Worm (Caenorhabditis elegans) whole organism, L4 larva: Measurements from ENCODE around the gene T09A5.14.

Source experiments
- D1046.2 ChIP-seq: fragments of 200-800 bp; sonication (Bioruptor generic); IDR thresholded peaks from 2 replicates; pipeline ENCODE4 v1.3.6; 2022; ENCODE audit warnings: missing genetic modification characterization, missing compliant biosample characterization
- F10B5.3 ChIP-seq: sonication (generic microtip); optimal IDR thresholded peaks from 2 replicates; lab custom pipeline; 2016; ENCODE audit warnings: mild to moderate bottlenecking, missing genetic modification characterization, missing compliant biosample characterization
- F37D6.2 ChIP-seq: sonication (generic microtip); optimal IDR thresholded peaks from 2 replicates; lab custom pipeline; 2016; ENCODE audit warnings: mild to moderate bottlenecking, missing genetic modification characterization, missing compliant biosample characterization
- F44E2.7 ChIP-seq: fragments of 200-800 bp; sonication (Bioruptor generic); IDR thresholded peaks from 2 replicates; pipeline ENCODE4 v2.1.2; 2022; ENCODE audit warnings: missing genetic modification characterization, missing compliant biosample characterization
- T20F7.1 ChIP-seq: fragments of 200-800 bp; sonication (Bioruptor generic); optimal IDR thresholded peaks from 2 replicates; lab custom pipeline; 2018; ENCODE audit warnings: mild to moderate bottlenecking, missing genetic modification characterization, missing compliant biosample characterization
- Y105C5A.15 ChIP-seq: fragments of 200-800 bp; sonication (Bioruptor generic); IDR thresholded peaks from 2 replicates; pipeline ENCODE4 v1.3.6; 2022; ENCODE audit warnings: missing genetic modification characterization, missing compliant biosample characterization
- Y75B8A.6 ChIP-seq: fragments of 200-800 bp; sonication (Bioruptor generic); IDR thresholded peaks from 2 replicates; pipeline ENCODE4 v1.3.6; 2022; ENCODE audit warnings: missing genetic modification reagents, missing genetic modification characterization, missing compliant biosample characterization
- aha-1 ChIP-seq: fragments of 150-350 bp; peaks from one replicate; lab custom pipeline; 2014; ENCODE audit warnings: missing biosample characterization, missing genetic modification characterization
- ama-1 ChIP-seq: fragments of 150-350 bp; optimal IDR thresholded peaks from 2 replicates; lab custom pipeline; 2014; ENCODE audit warnings: inconsistent platforms, mixed read lengths
- arid-1 ChIP-seq: fragments of 200-800 bp; sonication (Bioruptor generic); conservative IDR thresholded peaks from 2 replicates; pipeline ENCODE4 v1.3.6; 2022; ENCODE audit warnings: missing genetic modification reagents, missing genetic modification characterization, missing compliant biosample characterization
- ceh-32 ChIP-seq: sonication (generic microtip); optimal IDR thresholded peaks from 2 replicates; lab custom pipeline; 2016; ENCODE audit warnings: mild to moderate bottlenecking, missing genetic modification characterization, missing compliant biosample characterization; ENCODE audit not compliant: poor library complexity
- cey-2 ChIP-seq: sonication (generic microtip); optimal IDR thresholded peaks from 3 replicates; lab custom pipeline; 2017; ENCODE audit warnings: missing genetic modification characterization, mild to moderate bottlenecking, missing compliant biosample characterization, antibody characterized with exemption, borderline replicate concordance; ENCODE audit not compliant: insufficient read depth
- daf-16 ChIP-seq, 3 experiments: sonication (generic microtip); optimal IDR thresholded peaks; 2 replicates each; lab custom pipeline; 2016 to 2017; ENCODE audit warnings: missing genetic modification characterization in 3 of 3, missing genetic modification reagents in 3 of 3, mild to moderate bottlenecking in 2 of 3, missing compliant biosample characterization in 2 of 3, missing biosample characterization in 1 of 3, moderate library complexity in 1 of 3
- daf-19 ChIP-seq: fragments of 200-800 bp; sonication (Bioruptor generic); conservative IDR thresholded peaks from 2 replicates; pipeline ENCODE4 v1.3.6; 2022; ENCODE audit warnings: missing genetic modification characterization, missing compliant biosample characterization
- dmd-8 ChIP-seq: fragments of 200-800 bp; sonication (Bioruptor generic); IDR thresholded peaks from 2 replicates; pipeline ENCODE4 v1.3.6; 2022; ENCODE audit warnings: missing genetic modification characterization, missing compliant biosample characterization
- duxl-1 ChIP-seq: sonication (generic microtip); optimal IDR thresholded peaks from 2 replicates; lab custom pipeline; 2016; ENCODE audit warnings: mild to moderate bottlenecking, missing genetic modification characterization, moderate library complexity, missing compliant biosample characterization; ENCODE audit not compliant: poor library complexity
- egl-43 ChIP-seq: fragments of 200-800 bp; sonication (Bioruptor generic); IDR thresholded peaks from 2 replicates; pipeline ENCODE4 v1.3.6; 2022; ENCODE audit warnings: missing genetic modification reagents, missing genetic modification characterization, missing compliant biosample characterization
- hlh-11 ChIP-seq: fragments of 200-800 bp; sonication (Bioruptor generic); optimal IDR thresholded peaks from 2 replicates; lab custom pipeline; 2018; ENCODE audit warnings: mild to moderate bottlenecking, missing genetic modification characterization, missing compliant biosample characterization
- hlh-30 ChIP-seq: sonication (generic microtip); optimal IDR thresholded peaks from 2 replicates; lab custom pipeline; 2017; ENCODE audit warnings: antibody characterized with exemption, mild to moderate bottlenecking, missing genetic modification characterization, missing compliant biosample characterization; ENCODE audit not compliant: insufficient read depth
- hmg-1.1 ChIP-seq: fragments of 200-800 bp; sonication (Bioruptor generic); IDR thresholded peaks from 2 replicates; pipeline ENCODE4 v1.3.6; 2022; ENCODE audit warnings: missing genetic modification reagents, missing genetic modification characterization, missing compliant biosample characterization
- lim-7 ChIP-seq: fragments of 200-800 bp; sonication (Bioruptor generic); IDR thresholded peaks from 2 replicates; pipeline ENCODE4 v1.3.6; 2022; ENCODE audit warnings: missing genetic modification characterization, missing compliant biosample characterization
- lin-15B ChIP-seq: fragments of 150-350 bp; sonication (generic microtip); optimal IDR thresholded peaks from 3 replicates; lab custom pipeline; 2014; ENCODE audit warnings: missing biosample characterization, missing genetic modification characterization
- lin-38 ChIP-seq: fragments of 200-800 bp; sonication (Bioruptor generic); IDR thresholded peaks from 2 replicates; pipeline ENCODE4 v1.3.6; 2022; ENCODE audit warnings: missing genetic modification reagents, missing genetic modification characterization, missing compliant biosample characterization
- lsy-2 ChIP-seq, 2 experiments: fragments of 150-350 bp in 1 of 2; sonication (generic microtip) in 1 of 2; optimal IDR thresholded peaks; 2 replicates each; lab custom pipeline; 2014 to 2017; ENCODE audit warnings: missing biosample characterization in 2 of 2, missing genetic modification characterization in 2 of 2
- madf-5 ChIP-seq, 2 experiments: fragments of 200-800 bp; sonication (Bioruptor generic); IDR thresholded peaks; 2 replicates each; pipeline ENCODE4 v1.3.6; 2022; ENCODE audit warnings: missing compliant biosample characterization in 2 of 2, missing genetic modification characterization in 2 of 2
- mep-1 ChIP-seq: fragments of 150-350 bp; sonication (generic microtip); optimal IDR thresholded peaks from 3 replicates; lab custom pipeline; 2014; ENCODE audit warnings: missing biosample characterization, missing genetic modification characterization
- mxl-2 ChIP-seq: fragments of 200-800 bp; sonication (Bioruptor generic); conservative IDR thresholded peaks from 2 replicates; pipeline ENCODE4 v1.3.6; 2022; ENCODE audit warnings: missing genetic modification reagents, missing genetic modification characterization, missing compliant biosample characterization
- mxl-3 ChIP-seq: fragments of 200-800 bp; sonication (Bioruptor generic); optimal IDR thresholded peaks from 2 replicates; lab custom pipeline; 2018; ENCODE audit warnings: mild to moderate bottlenecking, missing genetic modification characterization, missing compliant biosample characterization
- nhr-11 ChIP-seq: fragments of 150-350 bp; optimal IDR thresholded peaks from 2 replicates; lab custom pipeline; 2014; ENCODE audit warnings: missing biosample characterization, missing genetic modification characterization
- nhr-28 ChIP-seq: fragments of 150-350 bp; optimal IDR thresholded peaks from 2 replicates; lab custom pipeline; 2014; ENCODE audit warnings: missing biosample characterization, missing genetic modification characterization
- nhr-48 ChIP-seq: sonication (generic microtip); optimal IDR thresholded peaks from 2 replicates; lab custom pipeline; 2016; ENCODE audit warnings: mild to moderate bottlenecking, missing genetic modification characterization, missing compliant biosample characterization
- nhr-6 ChIP-seq: fragments of 150-350 bp; optimal IDR thresholded peaks from 2 replicates; lab custom pipeline; 2014; ENCODE audit warnings: missing biosample characterization, missing genetic modification characterization
- nhr-77 ChIP-seq: fragments of 150-350 bp; optimal IDR thresholded peaks from 2 replicates; lab custom pipeline; 2014; ENCODE audit warnings: missing biosample characterization, missing genetic modification characterization
- rbr-2 ChIP-seq: sonication (generic microtip); optimal IDR thresholded peaks from 2 replicates; lab custom pipeline; 2016; ENCODE audit warnings: missing genotype, missing genetic modification characterization, missing compliant biosample characterization
- saeg-2 ChIP-seq: fragments of 200-800 bp; sonication (Bioruptor generic); IDR thresholded peaks from 2 replicates; pipeline ENCODE4 v1.3.6; 2022; ENCODE audit warnings: missing genetic modification reagents, missing genetic modification characterization, missing compliant biosample characterization
- sdz-12 ChIP-seq: fragments of 200-800 bp; sonication (Bioruptor generic); optimal IDR thresholded peaks from 2 replicates; lab custom pipeline; 2018; ENCODE audit warnings: mild to moderate bottlenecking, missing genetic modification characterization, missing compliant biosample characterization
- set-16 ChIP-seq: fragments of 200-800 bp; sonication (Bioruptor generic); IDR thresholded peaks from 2 replicates; pipeline ENCODE4 v1.3.6; 2022; ENCODE audit warnings: missing genetic modification reagents, missing genetic modification characterization, missing compliant biosample characterization
- skn-1 ChIP-seq: fragments of 150-350 bp; optimal IDR thresholded peaks from 2 replicates; lab custom pipeline; 2014; ENCODE audit warnings: missing biosample characterization, missing genetic modification characterization
- snpc-1.2 ChIP-seq: fragments of 200-800 bp; sonication (Bioruptor generic); IDR thresholded peaks from 2 replicates; pipeline ENCODE4 v1.3.6; 2022; ENCODE audit warnings: missing genetic modification reagents, missing genetic modification characterization, missing compliant biosample characterization
- snpc-4 ChIP-seq: fragments of 150-350 bp; optimal IDR thresholded peaks from 2 replicates; lab custom pipeline; 2014; ENCODE audit warnings: missing biosample characterization, missing genetic modification characterization
- spr-1 ChIP-seq: sonication (generic microtip); optimal IDR thresholded peaks from 2 replicates; lab custom pipeline; 2016; ENCODE audit warnings: mild to moderate bottlenecking, missing genetic modification characterization, missing compliant biosample characterization
- tag-97 ChIP-seq: fragments of 200-800 bp; sonication (Bioruptor generic); IDR thresholded peaks from 2 replicates; pipeline ENCODE4 v1.3.6; 2022; ENCODE audit warnings: missing genetic modification characterization, missing compliant biosample characterization
- unc-130 ChIP-seq: sonication (generic microtip); optimal IDR thresholded peaks from 2 replicates; lab custom pipeline; 2016; ENCODE audit warnings: missing genetic modification reagents, missing genetic modification characterization, missing compliant biosample characterization
- unc-39 ChIP-seq: sonication (generic microtip); optimal IDR thresholded peaks from 2 replicates; lab custom pipeline; 2017; ENCODE audit warnings: missing biosample characterization, missing genetic modification characterization
- vab-7 ChIP-seq: fragments of 200-800 bp; sonication (Bioruptor generic); IDR thresholded peaks from 2 replicates; pipeline ENCODE4 v1.3.6; 2022; ENCODE audit warnings: missing genetic modification reagents, missing genetic modification characterization, missing compliant biosample characterization
- ztf-11 ChIP-seq: fragments of 150-350 bp; optimal IDR thresholded peaks from 2 replicates; lab custom pipeline; 2014; ENCODE audit warnings: missing biosample characterization, missing genetic modification characterization

The T09A5.14 gene

DNA sequence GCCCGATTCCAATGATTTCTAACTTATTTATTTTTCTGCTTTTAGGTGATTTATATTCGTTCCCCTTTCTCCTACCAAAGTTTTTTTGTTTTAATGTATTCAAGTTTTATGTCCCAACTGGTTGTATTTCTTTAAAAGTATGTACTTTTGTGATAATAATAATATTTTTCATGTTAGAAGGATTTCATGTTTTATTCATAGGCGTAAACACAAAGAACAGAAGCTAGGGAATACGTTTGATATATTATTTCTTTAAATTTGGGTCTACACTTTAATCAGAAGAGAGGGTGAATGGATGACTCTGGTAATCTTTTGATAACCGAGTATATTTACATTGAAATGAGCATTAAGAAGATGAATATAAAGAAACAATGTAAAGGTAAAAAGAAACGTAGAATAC lies 33.9 kb downstream of the T09A5.14 start:
- TF ChIP-seq lin-38 (GFP tag; lab: Robert Waterston, UW) (peak; percentile 46), daf-16 (GFP tag; optimal IDR thresholded peaks at IDR 0.05; lab: Kevin White, UChicago) (peak in 1 of 2 experiments; percentile 33), daf-16 (tag; optimal IDR thresholded peaks at IDR 0.05; lab: Kevin White, UChicago) (no peak), unc-130 (GFP tag; lab: Kevin White, UChicago) (peak; percentile 40), F44E2.7 (GFP tag; lab: Robert Waterston, UW) (no peak), nhr-28 (tag; lab: Kevin White, UChicago) (no peak), Y105C5A.15 (GFP tag; lab: Robert Waterston, UW) (peak; percentile 28; the same call in 1 of the 2 replicates), duxl-1 (tag; lab: Kevin White, UChicago) (peak; percentile 0), T20F7.1 (GFP tag; lab: Kevin White, UChicago) (peak; percentile 20), aha-1 (tag; lab: Kevin White, UChicago) (no peak), set-16 (GFP tag; lab: Robert Waterston, UW) (no peak), lsy-2 (tag; optimal IDR thresholded peaks at IDR 0.05; lab: Kevin White, UChicago) (peak in 1 of 2 experiments; percentile 8), arid-1 (GFP tag; lab: Robert Waterston, UW) (0 out of 2 replicates have a peak, but pooled peaks have one; percentile 11), lin-15B (tag; lab: Kevin White, UChicago) (no peak), unc-39 (tag; lab: Kevin White, UChicago) (no peak), egl-43 (GFP tag; lab: Robert Waterston, UW) (no peak), lim-7 (GFP tag; lab: Robert Waterston, UW) (no peak), hlh-11 (tag; lab: Kevin White, UChicago) (no peak), skn-1 (tag; lab: Kevin White, UChicago) (no peak), tag-97 (GFP tag; lab: Robert Waterston, UW) (no peak), ztf-11 (no peak), F10B5.3 (peak; percentile 9), snpc-1.2 (GFP tag; lab: Robert Waterston, UW) (no peak), sdz-12 (GFP tag; lab: Kevin White, UChicago) (no peak), cey-2 (tag; lab: Kevin White, UChicago) (no peak), ama-1 (lab: Kevin White, UChicago) (no peak), saeg-2 (GFP tag; lab: Robert Waterston, UW) (no peak), mep-1 (peak; percentile 12)

DNA sequence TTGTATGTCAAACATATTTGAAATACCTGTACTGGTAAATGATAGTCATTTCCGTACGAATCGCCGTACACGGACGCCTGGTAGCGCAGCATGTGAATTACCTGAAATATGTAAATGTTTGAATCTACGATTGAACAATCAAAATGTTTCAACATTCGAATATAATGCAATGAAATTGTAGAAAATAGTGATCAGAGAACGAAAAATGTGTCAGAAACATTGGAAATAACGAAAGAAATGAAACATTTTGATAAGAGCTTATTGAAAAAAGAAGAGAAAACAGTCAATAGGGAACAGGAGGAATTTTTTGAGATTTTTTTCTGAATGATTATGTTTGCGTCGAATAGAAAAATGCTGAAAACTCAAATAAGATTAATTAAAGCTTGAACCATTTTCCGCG lies 37.9 kb downstream of the T09A5.14 start, which contains the start of gene ztf-17:
Gene ztf-17, minus strand, starts transcription at position 101 of the 400 bp plus-strand sequence.
- TF ChIP-seq madf-5 (GFP tag; IDR thresholded peaks at IDR 0.05; lab: Robert Waterston, UW): no peak
- TF ChIP-seq aha-1 (tag; lab: Kevin White, UChicago): peak; percentile 64

DNA sequence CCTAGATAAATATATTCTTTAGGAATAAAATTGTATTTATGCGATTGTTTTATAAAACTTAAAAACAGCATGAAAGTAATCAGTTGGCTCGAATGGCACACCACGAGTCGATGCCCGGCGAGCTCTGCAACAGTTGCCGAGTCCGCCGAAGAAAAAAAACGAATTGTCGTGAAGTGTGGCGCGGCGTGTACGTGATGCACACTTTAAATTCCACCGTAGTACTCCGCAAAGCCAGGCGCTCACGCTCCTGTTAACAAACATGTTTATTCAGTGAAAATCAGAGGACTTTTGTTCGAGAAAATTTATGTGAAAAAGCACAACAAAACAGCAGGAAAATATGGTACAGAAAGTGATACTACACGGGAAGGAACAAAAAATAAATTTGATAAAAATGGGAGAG lies 38.5 kb downstream of the T09A5.14 start:
- TF ChIP-seq rbr-2 (tag; lab: Kevin White, UChicago): peak; percentile 25
- peak; percentile 21 for TF ChIP-seq nhr-28 (tag; lab: Kevin White, UChicago)
- no peak for TF ChIP-seq spr-1 (tag; lab: Kevin White, UChicago)
- no peak for TF ChIP-seq mxl-2 (GFP tag; lab: Robert Waterston, UW)
- peak; percentile 1 for TF ChIP-seq nhr-11
- no peak for TF ChIP-seq mxl-3 (GFP tag; lab: Kevin White, UChicago)
- TF ChIP-seq Y75B8A.6 (GFP tag; lab: Robert Waterston, UW): no peak
- TF ChIP-seq ceh-32: no peak
- TF ChIP-seq ama-1 (lab: Kevin White, UChicago): peak; percentile 32
- no peak for TF ChIP-seq nhr-48 (tag; lab: Kevin White, UChicago)
- TF ChIP-seq lin-38 (GFP tag; lab: Robert Waterston, UW): 0 out of 2 replicates have a peak, but pooled peaks have one; percentile 40
- TF ChIP-seq ztf-11: no peak
- no peak for TF ChIP-seq D1046.2 (GFP tag; lab: Robert Waterston, UW)
- TF ChIP-seq nhr-77 (tag; lab: Kevin White, UChicago): no peak
- TF ChIP-seq daf-16 (GFP tag; optimal IDR thresholded peaks at IDR 0.05; lab: Kevin White, UChicago): peak; percentile 0 to 86
- TF ChIP-seq daf-16 (tag; optimal IDR thresholded peaks at IDR 0.05; lab: Kevin White, UChicago): peak; percentile 51
- no peak for TF ChIP-seq duxl-1 (tag; lab: Kevin White, UChicago)
- peak; percentile 84 for TF ChIP-seq aha-1 (tag; lab: Kevin White, UChicago)
- TF ChIP-seq snpc-4 (tag; lab: Kevin White, UChicago): no peak
- peak; percentile 35 for TF ChIP-seq nhr-6 (tag; lab: Kevin White, UChicago)
- TF ChIP-seq dmd-8 (GFP tag; lab: Robert Waterston, UW): no peak
- no peak for TF ChIP-seq arid-1 (GFP tag; lab: Robert Waterston, UW)
- peak; percentile 57; the same call in 1 of the 2 replicates for TF ChIP-seq hmg-1.1 (GFP tag; lab: Robert Waterston, UW)
- TF ChIP-seq F37D6.2 (tag; lab: Kevin White, UChicago): no peak
- no peak for TF ChIP-seq daf-19 (GFP tag; lab: Robert Waterston, UW)
- TF ChIP-seq vab-7 (GFP tag; lab: Robert Waterston, UW): no peak
- TF ChIP-seq hlh-30 (tag; lab: Kevin White, UChicago): peak; percentile 71
